Fruit fly (Drosophila melanogaster): ENCODE results near the gene Alms1a.

The Alms1a gene

dm6 chrX:4679813-4680381 lies 44.1 kb upstream of the Alms1a start:
- TF ChIP-seq usp (GFP tag; optimal IDR thresholded peaks at IDR 0.05) (no peak), ey (GFP tag; optimal IDR thresholded peaks at IDR 0.05) (peak; percentile 52), HLH106 (tag; optimal IDR thresholded peaks at IDR 0.05) (peak; percentile 52), Sp1 (GFP tag; optimal IDR thresholded peaks at IDR 0.05) (peak; percentile 50), jim (GFP tag; optimal IDR thresholded peaks at IDR 0.05) (no peak), dmrt93B (GFP tag; optimal IDR thresholded peaks at IDR 0.05) (peak; percentile 13), Jra (GFP tag; optimal IDR thresholded peaks at IDR 0.05) (peak; percentile 35), dl (GFP tag; optimal IDR thresholded peaks at IDR 0.05; ENCODE audit: insufficient read depth in 1 of 2, partially characterized antibody in 2 of 2) (no peak), dsf (GFP tag; optimal IDR thresholded peaks at IDR 0.05; ENCODE audit: borderline replicate concordance) (no peak), fru (GFP tag; optimal IDR thresholded peaks at IDR 0.05) (peak; percentile 35), tai (GFP tag; optimal IDR thresholded peaks at IDR 0.05) (no peak), GATAd (GFP tag; optimal IDR thresholded peaks at IDR 0.05) (no peak), Myc (optimal IDR thresholded peaks at IDR 0.05) (no peak), Hnf4 (GFP tag; optimal IDR thresholded peaks at IDR 0.05) (peak; percentile 51), Hr83 (GFP tag; optimal IDR thresholded peaks at IDR 0.05; ENCODE audit: poor library complexity, severe bottlenecking) (no peak), psq (GFP tag; optimal IDR thresholded peaks at IDR 0.05) (peak; percentile 10), Dif (GFP tag; optimal IDR thresholded peaks at IDR 0.05; ENCODE audit: partially characterized antibody) (no peak), br (GFP tag; optimal IDR thresholded peaks at IDR 0.05) (peak; percentile 27), CG9705 (GFP tag; optimal IDR thresholded peaks at IDR 0.05) (no peak), Abd-B (GFP tag; optimal IDR thresholded peaks at IDR 0.05) (no peak), Hr78 (GFP tag; optimal IDR thresholded peaks at IDR 0.05) (no peak), Dfd (GFP tag; optimal IDR thresholded peaks at IDR 0.05) (no peak), lola (GFP tag; optimal IDR thresholded peaks at IDR 0.05) (no peak), pan (optimal IDR thresholded peaks at IDR 0.05) (no peak), Mio (GFP tag; optimal IDR thresholded peaks at IDR 0.05) (no peak), rgr (GFP tag; optimal IDR thresholded peaks at IDR 0.05) (peak; percentile 46), h (GFP tag; optimal IDR thresholded peaks at IDR 0.05) (peak; percentile 53), sv (GFP tag; optimal IDR thresholded peaks at IDR 0.05) (peak; percentile 12), foxo (GFP tag; optimal IDR thresholded peaks at IDR 0.05) (peak in 1 of 2 experiments; percentile 59), woc (GFP tag; optimal IDR thresholded peaks at IDR 0.05) (peak; percentile 54), CG32264 (GFP tag; optimal IDR thresholded peaks at IDR 0.05) (no peak), sage (GFP tag; optimal IDR thresholded peaks at IDR 0.05) (no peak), brk (GFP tag; optimal IDR thresholded peaks at IDR 0.05) (no peak), Vsx2 (GFP tag; optimal IDR thresholded peaks at IDR 0.05; ENCODE audit: partially characterized antibody) (no peak), N (GFP tag; optimal IDR thresholded peaks at IDR 0.05) (no peak), CrebA (GFP tag; optimal IDR thresholded peaks at IDR 0.05; ENCODE audit: borderline replicate concordance) (no peak), Rel (GFP tag; optimal IDR thresholded peaks at IDR 0.05) (no peak), Rel (tag; optimal IDR thresholded peaks at IDR 0.05) (no peak), OdsH (GFP tag; optimal IDR thresholded peaks at IDR 0.05) (peak; percentile 54)

dm6 chrX:4678913-4679812 lies 43.4 kb upstream of the Alms1a start, which contains the start of gene fzr:
Gene fzr (minus strand): TSS chrX:4679537.
- TF ChIP-seq foxo (GFP tag; optimal IDR thresholded peaks at IDR 0.05) (no peak), Rel (GFP tag; optimal IDR thresholded peaks at IDR 0.05) (no peak), Rel (tag; optimal IDR thresholded peaks at IDR 0.05) (peak; percentile 38), Myc (optimal IDR thresholded peaks at IDR 0.05) (peak; percentile 69)
